Fruit fly (Drosophila melanogaster): ENCODE results near the gene CG18547.
A peak's percentile ranks its signal among the peaks of the same experiment; 100 is the strongest.

The CG18547 gene

DNA sequence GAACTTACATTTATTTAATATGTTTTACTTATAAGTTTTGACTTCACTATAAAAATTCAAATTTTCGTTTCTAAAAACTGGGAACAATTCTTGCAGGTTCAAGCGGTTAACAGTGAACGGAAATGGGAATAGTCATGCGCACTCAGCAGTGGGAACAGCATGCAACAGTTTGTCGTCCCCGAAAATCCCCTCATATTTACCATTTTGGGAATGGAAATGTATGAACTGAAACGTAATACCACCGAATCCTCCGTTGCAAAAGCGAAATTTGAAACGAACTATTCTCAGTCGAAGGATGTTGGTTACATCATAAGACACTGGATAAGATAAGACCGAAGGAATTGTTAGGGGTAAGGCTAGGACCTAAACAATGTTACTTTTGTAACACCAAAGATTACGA is 40.8 kb upstream of the CG18547 start:
- no peak for TF ChIP-seq CG32532 (GFP tag; IDR thresholded peaks at IDR 0.05)
- peak; percentile 58 for TF ChIP-seq ewg (GFP tag; optimal IDR thresholded peaks at IDR 0.05)
- TF ChIP-seq CG33213 (GFP tag; optimal IDR thresholded peaks at IDR 0.05), result no peak
- TF ChIP-seq scrt (GFP tag; optimal IDR thresholded peaks at IDR 0.05), result peak; percentile 97
- TF ChIP-seq stwl (tag; optimal IDR thresholded peaks at IDR 0.05), result peak; percentile 16
- TF ChIP-seq cwo (GFP tag; optimal IDR thresholded peaks at IDR 0.05), result no peak
- no peak for TF ChIP-seq CG2120 (GFP tag; optimal IDR thresholded peaks at IDR 0.05)
- no peak for TF ChIP-seq ara (GFP tag; IDR thresholded peaks at IDR 0.05)
- TF ChIP-seq pfk (GFP tag; optimal IDR thresholded peaks at IDR 0.05), result peak; percentile 90
- no peak for TF ChIP-seq corto (GFP tag; optimal IDR thresholded peaks at IDR 0.05)
- no peak for TF ChIP-seq CG7745 (tag; optimal IDR thresholded peaks at IDR 0.05)

DNA sequence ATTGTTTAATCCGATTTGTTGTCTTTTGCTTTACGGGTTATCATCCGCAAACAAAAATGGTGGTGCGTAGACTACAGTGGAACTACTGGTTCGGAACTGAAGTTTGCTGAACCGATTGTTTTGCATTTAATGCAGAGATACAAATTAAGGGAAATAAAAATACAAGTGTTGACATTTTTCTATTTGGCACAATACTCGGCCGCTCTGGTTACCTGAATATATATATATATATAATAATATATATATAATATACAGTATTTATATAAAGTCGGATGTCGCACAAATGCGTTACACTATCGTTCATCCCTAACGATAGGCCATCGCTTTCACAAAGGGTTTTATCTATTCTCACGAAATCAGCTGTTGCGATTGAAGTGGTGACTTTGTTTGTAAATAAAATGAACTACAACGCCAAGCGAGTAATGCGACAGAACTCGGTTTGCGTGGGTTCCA is 36.7 kb upstream of the CG18547 start, which contains the start of the genes DCAF12 and Spt3:
Gene DCAF12 (minus strand): TSS at position 204 of the 453 bp plus-strand sequence.
Gene Spt3 (plus strand): TSS at position 329 of the 453 bp plus-strand sequence.
- no peak for TF ChIP-seq CG18011 (GFP tag; optimal IDR thresholded peaks at IDR 0.05)
- TF ChIP-seq CG2116 (GFP tag; optimal IDR thresholded peaks at IDR 0.05), result peak; percentile 35
- no peak for TF ChIP-seq aop (GFP tag; IDR thresholded peaks at IDR 0.05)
- no peak for TF ChIP-seq CG31388 (GFP tag; optimal IDR thresholded peaks at IDR 0.05)
- peak; percentile 71 for TF ChIP-seq CG11504 (tag; optimal IDR thresholded peaks at IDR 0.05)
- no peak for TF ChIP-seq h (optimal IDR thresholded peaks at IDR 0.05)
- no peak for TF ChIP-seq Pdp1 (GFP tag; optimal IDR thresholded peaks at IDR 0.05)
- no peak for TF ChIP-seq CG10209 (GFP tag; optimal IDR thresholded peaks at IDR 0.05)
- no peak for TF ChIP-seq jumu (GFP tag; optimal IDR thresholded peaks at IDR 0.05)
- TF ChIP-seq her (GFP tag; optimal IDR thresholded peaks at IDR 0.05), result no peak
- peak; percentile 20 for TF ChIP-seq CG6854 (GFP tag; optimal IDR thresholded peaks at IDR 0.05)
- TF ChIP-seq CG11456 (GFP tag; IDR thresholded peaks at IDR 0.05), result 0 out of 3 replicates have a peak, but pooled peaks have one; percentile 30
- TF ChIP-seq jigr1 (GFP tag; IDR thresholded peaks at IDR 0.05), result no peak
- peak; percentile 58 for TF ChIP-seq kay (GFP tag; optimal IDR thresholded peaks at IDR 0.05)
- TF ChIP-seq sug (tag; optimal IDR thresholded peaks at IDR 0.05), result no peak
- TF ChIP-seq CG2712 (tag; optimal IDR thresholded peaks at IDR 0.05), result peak; percentile 81
- TF ChIP-seq ase (GFP tag; IDR thresholded peaks at IDR 0.05), result no peak
- no peak for TF ChIP-seq stc (GFP tag; IDR thresholded peaks at IDR 0.05)
- peak; percentile 30 for TF ChIP-seq NK7.1 (GFP tag; optimal IDR thresholded peaks at IDR 0.05)
- TF ChIP-seq knrl (GFP tag; IDR thresholded peaks at IDR 0.05; ENCODE audit: partially characterized antibody), result peak; percentile 99
- TF ChIP-seq CG14667 (GFP tag; IDR thresholded peaks at IDR 0.05), result peak; percentile 39; the same call in 1 of the 2 replicates
- TF ChIP-seq gcm (GFP tag; optimal IDR thresholded peaks at IDR 0.05), result peak; percentile 51
- peak; percentile 62; the same call in 1 of the 3 replicates for TF ChIP-seq zfh1 (GFP tag; IDR thresholded peaks at IDR 0.05)
- TF ChIP-seq bcd (GFP tag; optimal IDR thresholded peaks at IDR 0.05), result peak; percentile 57
- TF ChIP-seq exex (tag; optimal IDR thresholded peaks at IDR 0.05), result no peak
- peak; percentile 75 for TF ChIP-seq Sry-δ (GFP tag; optimal IDR thresholded peaks at IDR 0.05)
- TF ChIP-seq Hr3 (GFP tag; optimal IDR thresholded peaks at IDR 0.05), result peak; percentile 75
- no peak for TF ChIP-seq Atf6 (GFP tag; IDR thresholded peaks at IDR 0.05)
- TF ChIP-seq sna (GFP tag; IDR thresholded peaks at IDR 0.05; ENCODE audit: partially characterized antibody), result peak; percentile 94
- TF ChIP-seq CG10321 (GFP tag; IDR thresholded peaks at IDR 0.05), result no peak
- peak; percentile 92 for TF ChIP-seq MBD-R2 (GFP tag; IDR thresholded peaks at IDR 0.05)
- TF ChIP-seq CG12659 (GFP tag; optimal IDR thresholded peaks at IDR 0.05), result peak; percentile 60
- TF ChIP-seq NC2α (GFP tag; optimal IDR thresholded peaks at IDR 0.05), result no peak
- TF ChIP-seq pb (GFP tag; optimal IDR thresholded peaks at IDR 0.05), result no peak
- 0 out of 2 replicates have a peak, but pooled peaks have one; percentile 12 for TF ChIP-seq CG8765 (GFP tag; IDR thresholded peaks at IDR 0.05)
- no peak for TF ChIP-seq Antp (GFP tag; optimal IDR thresholded peaks at IDR 0.05)
- TF ChIP-seq CG13775 (GFP tag; optimal IDR thresholded peaks at IDR 0.05), result peak; percentile 66
- peak; percentile 19; the same call in 1 of the 2 replicates for TF ChIP-seq HLH3B (GFP tag; IDR thresholded peaks at IDR 0.05)
- peak; percentile 40 for TF ChIP-seq CG10654 (GFP tag; optimal IDR thresholded peaks at IDR 0.05)
- no peak for TF ChIP-seq oc (tag; optimal IDR thresholded peaks at IDR 0.05)
